Fruit fly (Drosophila melanogaster): ENCODE measurements around the gene CG32302.

dm6 chr3L:2237543-2238233 is 30.9 kb upstream of the CG32302 start, which contains the start of gene ACXD:
- no peak for TF ChIP-seq Dll (optimal IDR thresholded peaks at IDR 0.05)
- no peak for TF ChIP-seq usp (GFP tag; optimal IDR thresholded peaks at IDR 0.05)
- no peak for TF ChIP-seq pan (optimal IDR thresholded peaks at IDR 0.05)
- TF ChIP-seq CG8478 (optimal IDR thresholded peaks at IDR 0.05) = no peak
- no peak for TF ChIP-seq psq (optimal IDR thresholded peaks at IDR 0.05)
- no peak for TF ChIP-seq EcR (GFP tag; optimal IDR thresholded peaks at IDR 0.05)

Data from whole organism.